Fruit fly (Drosophila melanogaster): Measurements from ENCODE around the gene CG10026.

- TF ChIP-seq Sox15 (GFP tag; optimal IDR thresholded peaks at IDR 0.05) (no peak), CG10631 (GFP tag; optimal IDR thresholded peaks at IDR 0.05) (no peak), Sox102F (GFP tag; optimal IDR thresholded peaks at IDR 0.05) (no peak), CG6276 (GFP tag; optimal IDR thresholded peaks at IDR 0.05) (no peak), Blimp-1 (GFP tag; optimal IDR thresholded peaks at IDR 0.05) (no peak), CG6854 (GFP tag; optimal IDR thresholded peaks at IDR 0.05) (no peak), ss (GFP tag; optimal IDR thresholded peaks at IDR 0.05) (no peak), CG11294 (GFP tag; IDR thresholded peaks at IDR 0.05) (no peak), dac (GFP tag; optimal IDR thresholded peaks at IDR 0.05) (no peak), vri (GFP tag; optimal IDR thresholded peaks at IDR 0.05) (no peak)
These were observed 38.9 kb upstream of the CG10026 start for dm6 chr2L:19415133-19415532.
